Worm (Caenorhabditis elegans) whole organism, L1 larva: Measurements from ENCODE around the gene C29G2.6.
"Not testable (repeated sequence)": the region's sequence is repeated elsewhere in the genome, so short reads cannot be mapped to it uniquely, and the experiment has no call there.

ENCODE experiments used
- C04F5.9 ChIP-seq: sonication (generic microtip); optimal IDR thresholded peaks from 2 replicates; lab custom pipeline; 2016; ENCODE audit warnings: missing genetic modification characterization, missing compliant biosample characterization
- C34B4.2 ChIP-seq: sonication (generic microtip); optimal IDR thresholded peaks from 2 replicates; lab custom pipeline; 2017; ENCODE audit warnings: mild to moderate bottlenecking, missing genetic modification characterization, missing compliant biosample characterization
- F16B12.6 ChIP-seq: fragments of 150-350 bp; optimal IDR thresholded peaks from 2 replicates; lab custom pipeline; 2014; ENCODE audit warnings: missing biosample characterization, missing genetic modification characterization
- Y116A8C.19 ChIP-seq: sonication (generic microtip); optimal IDR thresholded peaks from 2 replicates; lab custom pipeline; 2016; ENCODE audit warnings: missing compliant biosample characterization, missing genetic modification characterization, borderline replicate concordance
- aha-1 ChIP-seq: fragments of 150-350 bp; optimal IDR thresholded peaks from 2 replicates; lab custom pipeline; 2014; ENCODE audit warnings: missing biosample characterization, missing genetic modification characterization
- alr-1 ChIP-seq: fragments of 200-800 bp; sonication (Bioruptor generic); optimal IDR thresholded peaks from 2 replicates; lab custom pipeline; 2018; ENCODE audit warnings: borderline replicate concordance, mild to moderate bottlenecking, missing genetic modification characterization, missing compliant biosample characterization
- aly-2 ChIP-seq: fragments of 150-350 bp; optimal IDR thresholded peaks from 2 replicates; lab custom pipeline; 2014; ENCODE audit warnings: missing biosample characterization, missing genetic modification characterization
- ama-1 ChIP-seq: fragments of 150-350 bp; optimal IDR thresholded peaks from 2 replicates; lab custom pipeline; 2014
- ceh-63 ChIP-seq: fragments of 200-800 bp; sonication (Bioruptor generic); optimal IDR thresholded peaks from 2 replicates; lab custom pipeline; 2018; ENCODE audit warnings: mild to moderate bottlenecking, missing genetic modification characterization, missing compliant biosample characterization
- ceh-8 ChIP-seq: fragments of 200-800 bp; sonication (Bioruptor generic); optimal IDR thresholded peaks from 2 replicates; lab custom pipeline; 2018; ENCODE audit warnings: mild to moderate bottlenecking, missing genetic modification characterization, moderate library complexity, missing compliant biosample characterization
- ceh-82 ChIP-seq, 3 experiments: fragments of 150-350 bp in 1 of 3; sonication (generic microtip) in 2 of 3; optimal IDR thresholded peaks; 2 replicates each; lab custom pipeline; 2014 to 2017; ENCODE audit warnings: missing biosample characterization in 3 of 3, missing genetic modification characterization in 3 of 3
- efl-1 ChIP-seq, 4 experiments: fragments of 150-350 bp; optimal IDR thresholded peaks in 3 of 4; peaks in 1 of 4; 1 replicate in 1 of 4; 2 replicates in 3 of 4; lab custom pipeline; 2014; ENCODE audit warnings: missing biosample characterization in 2 of 4, missing genetic modification characterization in 2 of 4, missing genetic modification reagents in 2 of 4
- egl-13 ChIP-seq: sonication (generic microtip); optimal IDR thresholded peaks from 2 replicates; lab custom pipeline; 2016; ENCODE audit warnings: missing genotype, missing genetic modification reagents, missing genetic modification characterization, missing compliant biosample characterization
- egl-27 ChIP-seq, 2 experiments: fragments of 150-350 bp in 1 of 2; sonication (generic microtip); optimal IDR thresholded peaks; 3 replicates each; lab custom pipeline; 2017 to 2018; ENCODE audit warnings: missing biosample characterization in 2 of 2, missing genetic modification characterization in 2 of 2, missing genetic modification reagents in 2 of 2
- elt-2 ChIP-seq: sonication (generic microtip); optimal IDR thresholded peaks from 2 replicates; lab custom pipeline; 2016; ENCODE audit warnings: missing genetic modification characterization, mild to moderate bottlenecking, inconsistent platforms, missing compliant biosample characterization, missing genetic modification reagents
- fkh-10 ChIP-seq: sonication (generic microtip); optimal IDR thresholded peaks from 2 replicates; lab custom pipeline; 2017; ENCODE audit warnings: missing biosample characterization, missing genetic modification reagents, missing genetic modification characterization
- hpl-2 ChIP-seq: fragments of 150-350 bp; optimal IDR thresholded peaks from 2 replicates; lab custom pipeline; 2014; ENCODE audit warnings: missing biosample characterization, missing genetic modification reagents, missing genetic modification characterization
- irx-1 ChIP-seq: sonication (generic microtip); optimal IDR thresholded peaks from 2 replicates; lab custom pipeline; 2016; ENCODE audit warnings: missing genetic modification characterization, missing compliant biosample characterization
- isw-1 ChIP-seq: fragments of 200-800 bp; sonication (Bioruptor generic); IDR thresholded peaks from 2 replicates; pipeline ENCODE4 v1.3.6; 2022; ENCODE audit warnings: missing genetic modification characterization, missing compliant biosample characterization
- jun-1 ChIP-seq: fragments of 150-350 bp; optimal IDR thresholded peaks from 2 replicates; lab custom pipeline; 2014; ENCODE audit warnings: missing biosample characterization, missing genetic modification reagents, missing genetic modification characterization
- lin-13 ChIP-seq: fragments of 150-350 bp; optimal IDR thresholded peaks from 2 replicates; lab custom pipeline; 2014; ENCODE audit warnings: missing biosample characterization, missing genetic modification reagents, missing genetic modification characterization
- lin-15B ChIP-seq: fragments of 150-350 bp; sonication (generic microtip); optimal IDR thresholded peaks from 3 replicates; lab custom pipeline; 2014; ENCODE audit warnings: missing biosample characterization, missing genetic modification characterization
- lin-39 ChIP-seq: fragments of 150-350 bp; optimal IDR thresholded peaks from 2 replicates; lab custom pipeline; 2014; ENCODE audit warnings: missing biosample characterization, missing genetic modification reagents, missing genetic modification characterization
- mdl-1 ChIP-seq, 2 experiments: fragments of 150-350 bp; optimal IDR thresholded peaks; 2 replicates each; lab custom pipeline; 2014 to 2017; ENCODE audit warnings: missing biosample characterization in 2 of 2, missing genetic modification characterization in 2 of 2, inconsistent platforms in 1 of 2
- nhr-19 ChIP-seq: fragments of 200-800 bp; sonication (Bioruptor generic); conservative IDR thresholded peaks from 2 replicates; pipeline ENCODE4 v1.3.6; 2022; ENCODE audit warnings: missing genetic modification characterization, missing compliant biosample characterization
- nhr-237 ChIP-seq: fragments of 150-350 bp; optimal IDR thresholded peaks from 2 replicates; lab custom pipeline; 2014; ENCODE audit warnings: missing biosample characterization, missing genetic modification characterization
- nhr-71 ChIP-seq: sonication (generic microtip); optimal IDR thresholded peaks from 2 replicates; lab custom pipeline; 2016; ENCODE audit warnings: mild to moderate bottlenecking, missing genetic modification characterization, moderate library complexity, missing compliant biosample characterization
- nhr-76 ChIP-seq: sonication (generic microtip); optimal IDR thresholded peaks from 2 replicates; lab custom pipeline; 2017; ENCODE audit warnings: missing biosample characterization, missing genetic modification characterization
- nhr-84 ChIP-seq: sonication (generic microtip); optimal IDR thresholded peaks from 2 replicates; lab custom pipeline; 2017; ENCODE audit warnings: missing biosample characterization, missing genetic modification characterization
- pag-3 ChIP-seq: sonication (generic microtip); optimal IDR thresholded peaks from 2 replicates; lab custom pipeline; 2017; ENCODE audit warnings: missing genetic modification characterization, mild to moderate bottlenecking, missing compliant biosample characterization, antibody characterized with exemption, borderline replicate concordance; ENCODE audit not compliant: insufficient read depth
- sox-4 ChIP-seq: sonication (generic microtip); optimal IDR thresholded peaks from 2 replicates; lab custom pipeline; 2016; ENCODE audit warnings: missing genetic modification characterization, missing compliant biosample characterization
- sup-37 ChIP-seq: fragments of 200-800 bp; sonication (Bioruptor generic); optimal IDR thresholded peaks from 2 replicates; lab custom pipeline; 2018; ENCODE audit warnings: mild to moderate bottlenecking, missing genetic modification characterization, missing compliant biosample characterization
- swsn-7 ChIP-seq: sonication (generic microtip); optimal IDR thresholded peaks from 2 replicates; lab custom pipeline; 2016; ENCODE audit warnings: missing genetic modification characterization, missing compliant biosample characterization
- tbx-2 ChIP-seq: sonication (generic microtip); optimal IDR thresholded peaks from 2 replicates; lab custom pipeline; 2016; ENCODE audit warnings: missing genetic modification characterization, missing compliant biosample characterization
- tlp-1 ChIP-seq: fragments of 150-350 bp; optimal IDR thresholded peaks from 2 replicates; lab custom pipeline; 2014; ENCODE audit warnings: missing biosample characterization, missing genetic modification characterization
- unc-30 ChIP-seq: sonication (generic microtip); optimal IDR thresholded peaks from 2 replicates; lab custom pipeline; 2017; ENCODE audit warnings: missing biosample characterization, missing genetic modification characterization
- unc-62 ChIP-seq: fragments of 150-350 bp; optimal IDR thresholded peaks from 2 replicates; lab custom pipeline; 2014; ENCODE audit warnings: missing biosample characterization, missing genetic modification reagents, missing genetic modification characterization
- vab-15 ChIP-seq: sonication (generic microtip); optimal IDR thresholded peaks from 2 replicates; lab custom pipeline; 2017; ENCODE audit warnings: missing genotype, mild to moderate bottlenecking, missing genetic modification characterization, missing compliant biosample characterization
- xbp-1 ChIP-seq: sonication (generic microtip); optimal IDR thresholded peaks from 2 replicates; lab custom pipeline; 2016; ENCODE audit warnings: missing genetic modification characterization, missing compliant biosample characterization
- ztf-11 ChIP-seq, 2 experiments: sonication (generic microtip); optimal IDR thresholded peaks; 2 replicates each; lab custom pipeline; 2016 to 2017; ENCODE audit warnings: missing genetic modification characterization in 2 of 2, missing biosample characterization in 1 of 2, missing compliant biosample characterization in 1 of 2

The C29G2.6 gene

DNA sequence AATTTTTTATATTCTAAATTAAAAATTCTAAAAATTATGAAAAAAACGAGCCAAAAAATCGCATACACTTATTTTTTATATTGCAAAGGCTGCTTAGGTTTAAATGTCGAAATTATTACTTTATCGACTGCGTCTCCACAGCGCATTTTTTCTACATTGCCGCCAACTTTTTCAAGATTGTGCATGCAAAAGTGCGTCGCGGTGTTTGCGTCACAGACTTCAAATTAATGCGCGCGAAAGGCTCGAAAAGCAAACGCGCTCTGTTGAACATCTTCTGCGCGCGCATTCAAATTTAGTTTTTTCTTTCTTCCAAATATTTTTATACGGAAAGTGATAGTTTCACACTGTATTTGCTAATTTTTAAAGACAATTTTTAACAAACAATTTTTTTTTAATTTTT is 14.8 kb upstream of the C29G2.6 start (continued):
- TF ChIP-seq hpl-2 (GFP tag; lab: Kevin White, UChicago) (peak; percentile 51), alr-1 (tag; lab: Kevin White, UChicago) (no peak), C04F5.9 (tag; lab: Kevin White, UChicago) (peak; percentile 77), egl-13 (tag; lab: Kevin White, UChicago) (peak; percentile 95), xbp-1 (tag; lab: Kevin White, UChicago) (peak; percentile 90), aly-2 (tag; lab: Kevin White, UChicago) (no peak), isw-1 (GFP tag; lab: Robert Waterston, UW) (peak; percentile 98), irx-1 (tag; lab: Kevin White, UChicago) (peak; percentile 90), F16B12.6 (tag; lab: Kevin White, UChicago) (peak; percentile 87), nhr-84 (no peak), ceh-8 (peak; percentile 84), ceh-63 (GFP tag; lab: Kevin White, UChicago) (peak; percentile 60), ztf-11 (tag; optimal IDR thresholded peaks at IDR 0.05; lab: Kevin White, UChicago) (peak in 1 of 2 experiments; percentile 76), fkh-10 (GFP tag; lab: Kevin White, UChicago) (peak; percentile 31), unc-62 (no peak), tbx-2 (tag; lab: Kevin White, UChicago) (peak; percentile 94), mdl-1 (tag; optimal IDR thresholded peaks at IDR 0.05; lab: Kevin White, UChicago) (peak in 1 of 2 experiments; percentile 57), ama-1 (lab: Kevin White, UChicago) (no peak), tlp-1 (tag; lab: Kevin White, UChicago) (no peak), lin-15B (tag; lab: Kevin White, UChicago) (peak; percentile 68), unc-30 (no peak), jun-1 (tag; lab: Kevin White, UChicago) (peak; percentile 70), C34B4.2 (tag; lab: Kevin White, UChicago) (peak; percentile 40), vab-15 (tag; lab: Kevin White, UChicago) (peak; percentile 63), swsn-7 (tag; lab: Kevin White, UChicago) (peak; percentile 94), nhr-76 (tag; lab: Kevin White, UChicago) (no peak), egl-27 (tag; optimal IDR thresholded peaks at IDR 0.05; lab: Kevin White, UChicago) (no peak), Y116A8C.19 (tag; lab: Kevin White, UChicago) (no peak), sox-4 (tag; lab: Kevin White, UChicago) (peak; percentile 88), ceh-82 (tag; optimal IDR thresholded peaks at IDR 0.05; lab: Kevin White, UChicago) (peak; percentile 45 to 73 (median 72)), lin-13 (GFP tag; lab: Kevin White, UChicago) (peak; percentile 65), nhr-71 (tag; lab: Kevin White, UChicago) (peak; percentile 97)

DNA sequence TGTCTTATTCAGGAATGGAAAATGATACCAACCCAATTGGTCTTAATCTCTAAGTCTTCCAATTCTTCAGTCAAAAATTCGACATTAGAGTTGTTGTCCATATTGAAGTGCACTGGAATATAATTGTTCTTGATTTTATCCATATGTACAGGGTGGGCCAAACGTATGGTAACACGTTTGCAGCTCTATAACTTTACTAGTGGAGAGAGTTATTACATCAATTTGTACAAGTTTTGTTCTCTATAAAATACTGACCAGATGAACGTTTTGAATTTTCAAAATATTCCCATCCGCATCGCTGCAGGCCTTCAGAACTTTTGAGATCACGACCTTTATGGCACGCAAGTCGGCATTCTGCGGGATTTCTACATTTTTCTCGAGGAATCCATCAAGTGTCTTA is 13.1 kb upstream of the C29G2.6 start, which contains the start of gene F53E10.5:
F53E10.5 (minus strand) TSS at position 101 of the 400 bp plus-strand sequence.
- TF ChIP-seq Y116A8C.19 (tag; lab: Kevin White, UChicago); egl-13 (tag; lab: Kevin White, UChicago); nhr-19 (GFP tag; lab: Robert Waterston, UW): not testable (repeated sequence)

DNA sequence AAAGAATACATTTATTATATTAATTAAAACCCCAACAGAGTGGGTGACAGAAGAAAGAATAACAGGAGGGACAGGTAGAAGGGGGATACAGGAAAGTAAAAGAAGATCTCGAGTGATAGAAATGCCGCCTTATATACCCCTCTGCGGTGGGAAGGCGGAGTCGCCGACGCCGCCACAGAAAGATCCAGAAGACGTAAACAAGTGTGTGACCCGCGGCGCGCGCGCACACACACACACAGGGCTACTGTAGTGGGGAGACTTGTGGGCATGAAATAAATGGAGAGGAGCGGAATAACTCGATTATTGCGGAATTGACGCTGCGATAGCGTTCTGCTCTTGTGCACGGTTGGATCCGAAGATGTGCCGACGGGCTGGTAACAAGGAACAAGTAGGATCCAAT is 10.0 kb upstream of the C29G2.6 start:
- TF ChIP-seq isw-1 (GFP tag; lab: Robert Waterston, UW) (no peak), efl-1 (optimal IDR thresholded peaks at IDR 0.05; lab: Kevin White, UChicago) (no peak), efl-1 (GFP tag; optimal IDR thresholded peaks at IDR 0.05 in 1 of 2; lab: Kevin White, UChicago) (no peak), ceh-82 (tag; optimal IDR thresholded peaks at IDR 0.05; lab: Kevin White, UChicago) (no peak), sox-4 (tag; lab: Kevin White, UChicago) (no peak), aha-1 (tag; lab: Kevin White, UChicago) (no peak), lin-39 (no peak), elt-2 (tag; lab: Kevin White, UChicago) (no peak), sup-37 (GFP tag; lab: Kevin White, UChicago) (no peak), nhr-237 (no peak), pag-3 (tag; lab: Kevin White, UChicago) (no peak)
